Fruit fly (Drosophila melanogaster) whole organism, embryonic: Measurements from ENCODE around the gene CG31431.

Experiments used
- B-H1 ChIP-seq: fragments of 200-800 bp; sonication (Bioruptor generic); IDR thresholded peaks from 3 replicates; pipeline ENCODE4 v1.3.6; 2022; ENCODE audit warnings: missing biosample characterization, missing genetic modification characterization
- CG10274 ChIP-seq: fragments of 200-800 bp; sonication (Bioruptor generic); optimal IDR thresholded peaks from 3 replicates; lab custom pipeline; 2017; ENCODE audit warnings: missing biosample characterization, mild to moderate bottlenecking, missing genetic modification characterization
- CG11247 ChIP-seq: fragments of 200-800 bp; sonication (Bioruptor generic); IDR thresholded peaks from 2 replicates; pipeline ENCODE4 v1.3.6; 2022; ENCODE audit warnings: missing biosample characterization, missing genetic modification characterization
- CG11398 ChIP-seq: fragments of 200-800 bp; sonication (Bioruptor generic); optimal IDR thresholded peaks from 2 replicates; lab custom pipeline; 2016; ENCODE audit warnings: missing biosample characterization, missing genetic modification characterization
- CG11504 ChIP-seq: fragments of 200-800 bp; sonication (Bioruptor generic); optimal IDR thresholded peaks from 3 replicates; lab custom pipeline; 2019; ENCODE audit warnings: missing biosample characterization, mild to moderate bottlenecking, missing genetic modification characterization, moderate library complexity
- CG12219 ChIP-seq: fragments of 200-800 bp; sonication (Bioruptor generic); optimal IDR thresholded peaks from 3 replicates; lab custom pipeline; 2018; ENCODE audit warnings: missing biosample characterization, mild to moderate bottlenecking, missing genetic modification characterization
- CG1233 ChIP-seq: fragments of 200-800 bp; sonication (Bioruptor generic); optimal IDR thresholded peaks from 4 replicates; lab custom pipeline; 2018; ENCODE audit warnings: missing biosample characterization, mild to moderate bottlenecking, missing genetic modification characterization
- CG14710 ChIP-seq: fragments of 200-800 bp; sonication (Bioruptor generic); optimal IDR thresholded peaks from 3 replicates; lab custom pipeline; 2019; ENCODE audit warnings: missing biosample characterization, mild to moderate bottlenecking, missing genetic modification characterization, moderate library complexity
- CG15269 ChIP-seq: fragments of 200-800 bp; sonication (Bioruptor generic); optimal IDR thresholded peaks from 2 replicates; lab custom pipeline; 2018; ENCODE audit warnings: missing biosample characterization, mild to moderate bottlenecking, missing genetic modification characterization, moderate library complexity
- CG15479 ChIP-seq: fragments of 200-800 bp; sonication (Bioruptor generic); optimal IDR thresholded peaks from 3 replicates; lab custom pipeline; 2019; ENCODE audit warnings: missing biosample characterization, mild to moderate bottlenecking, missing genetic modification characterization, moderate library complexity
- CG15696 ChIP-seq: fragments of 200-800 bp; sonication (Bioruptor generic); optimal IDR thresholded peaks from 2 replicates; lab custom pipeline; 2019; ENCODE audit warnings: missing biosample characterization, mild to moderate bottlenecking, missing genetic modification characterization, moderate library complexity
- CG17612 ChIP-seq: fragments of 200-800 bp; sonication (Bioruptor generic); IDR thresholded peaks from 2 replicates; pipeline ENCODE4 v1.3.6; 2022; ENCODE audit warnings: missing biosample characterization, missing genetic modification characterization
- CG18619 ChIP-seq: fragments of 200-800 bp; sonication (Bioruptor generic); optimal IDR thresholded peaks from 3 replicates; lab custom pipeline; 2017; ENCODE audit warnings: missing biosample characterization, mild to moderate bottlenecking, missing genetic modification characterization
- CG34422 ChIP-seq: fragments of 200-800 bp; sonication (Bioruptor generic); IDR thresholded peaks from 3 replicates; pipeline ENCODE4 v1.3.6; 2022; ENCODE audit warnings: missing biosample characterization, missing genetic modification characterization
- CG3838 ChIP-seq: fragments of 200-800 bp; sonication (Bioruptor generic); optimal IDR thresholded peaks from 3 replicates; lab custom pipeline; 2016; ENCODE audit warnings: missing biosample characterization, missing genetic modification characterization
- CG4424 ChIP-seq: fragments of 200-800 bp; sonication (Bioruptor generic); optimal IDR thresholded peaks from 3 replicates; lab custom pipeline; 2016; ENCODE audit warnings: missing biosample characterization, missing genetic modification characterization
- CG4707 ChIP-seq: fragments of 200-800 bp; sonication (Bioruptor generic); optimal IDR thresholded peaks from 2 replicates; lab custom pipeline; 2018; ENCODE audit warnings: missing biosample characterization, mild to moderate bottlenecking, missing genetic modification characterization, moderate library complexity
- CG5245 ChIP-seq: fragments of 200-800 bp; sonication (Bioruptor generic); optimal IDR thresholded peaks from 3 replicates; lab custom pipeline; 2016; ENCODE audit warnings: missing biosample characterization, missing genetic modification characterization
- CoRest ChIP-seq: fragments of 200-800 bp; sonication (Bioruptor generic); optimal IDR thresholded peaks from 3 replicates; lab custom pipeline; 2018; ENCODE audit warnings: missing biosample characterization, mild to moderate bottlenecking, missing genetic modification characterization, moderate library complexity
- CrebB ChIP-seq: fragments of 200-800 bp; sonication (Bioruptor generic); optimal IDR thresholded peaks from 3 replicates; lab custom pipeline; 2018; ENCODE audit warnings: missing biosample characterization, mild to moderate bottlenecking, missing genetic modification characterization
- Doc3 ChIP-seq: fragments of 200-800 bp; sonication (Bioruptor generic); IDR thresholded peaks from 3 replicates; pipeline ENCODE4 v1.3.6; 2022; ENCODE audit warnings: missing biosample characterization, missing genetic modification characterization; ENCODE audit not compliant: partially characterized antibody
- Dp ChIP-seq: fragments of 200-800 bp; sonication (Bioruptor generic); optimal IDR thresholded peaks from 2 replicates; lab custom pipeline; 2018; ENCODE audit warnings: missing biosample characterization, mild to moderate bottlenecking, missing genetic modification characterization, moderate library complexity
- Drgx ChIP-seq: fragments of 200-800 bp; sonication (Bioruptor generic); IDR thresholded peaks from 2 replicates; pipeline ENCODE4 v1.3.6; 2022; ENCODE audit warnings: missing biosample characterization, missing genetic modification characterization
- Fer3 ChIP-seq: fragments of 200-800 bp; sonication (Bioruptor generic); optimal IDR thresholded peaks from 2 replicates; lab custom pipeline; 2018; ENCODE audit warnings: missing biosample characterization, mild to moderate bottlenecking, missing genetic modification characterization, moderate library complexity
- Hmr ChIP-seq: fragments of 200-800 bp; sonication (Bioruptor generic); optimal IDR thresholded peaks from 3 replicates; lab custom pipeline; 2017; ENCODE audit warnings: mild to moderate bottlenecking, missing biosample characterization, missing genetic modification reagents, missing genetic modification characterization
- MESR4 ChIP-seq: fragments of 200-800 bp; sonication (Bioruptor generic); optimal IDR thresholded peaks from 2 replicates; lab custom pipeline; 2018; ENCODE audit warnings: missing biosample characterization, mild to moderate bottlenecking, missing genetic modification characterization, moderate library complexity
- Nf-YB ChIP-seq: fragments of 200-800 bp; sonication (Bioruptor generic); optimal IDR thresholded peaks from 3 replicates; lab custom pipeline; 2019; ENCODE audit warnings: missing biosample characterization, mild to moderate bottlenecking, missing genetic modification characterization, moderate library complexity
- Nf-YC ChIP-seq: fragments of 200-800 bp; optimal IDR thresholded peaks from 3 replicates; lab custom pipeline; 2019; ENCODE audit warnings: missing biosample characterization, mild to moderate bottlenecking, missing genetic modification characterization, moderate library complexity
- Usf ChIP-seq: fragments of 200-800 bp; sonication (Bioruptor generic); optimal IDR thresholded peaks from 2 replicates; lab custom pipeline; 2017; ENCODE audit warnings: missing genotype, missing biosample characterization, missing genetic modification characterization
- aop ChIP-seq: fragments of 200-800 bp; sonication (Bioruptor generic); IDR thresholded peaks from 2 replicates; pipeline ENCODE4 v1.3.6; 2022; ENCODE audit warnings: missing biosample characterization, missing genetic modification characterization
- ash1 ChIP-seq: fragments of 200-800 bp; sonication (Bioruptor generic); optimal IDR thresholded peaks from 2 replicates; lab custom pipeline; 2018; ENCODE audit warnings: missing biosample characterization, mild to moderate bottlenecking, missing genetic modification characterization
- az2 ChIP-seq: fragments of 200-800 bp; sonication (Bioruptor generic); optimal IDR thresholded peaks from 3 replicates; lab custom pipeline; 2016; ENCODE audit warnings: missing biosample characterization, missing genetic modification characterization
- chinmo ChIP-seq: fragments of 200-800 bp; sonication (Bioruptor generic); IDR thresholded peaks from 4 replicates; pipeline ENCODE4 v1.3.6; 2022; ENCODE audit warnings: missing biosample characterization, missing genetic modification characterization; ENCODE audit not compliant: partially characterized antibody
- dan ChIP-seq: fragments of 200-800 bp; sonication (Bioruptor generic); IDR thresholded peaks from 2 replicates; pipeline ENCODE4 v1.3.6; 2022; ENCODE audit warnings: missing biosample characterization, missing genetic modification characterization
- danr ChIP-seq: fragments of 200-800 bp; sonication (Bioruptor generic); IDR thresholded peaks from 2 replicates; pipeline ENCODE4 v1.3.6; 2022; ENCODE audit warnings: missing biosample characterization, missing genetic modification characterization
- dpn ChIP-seq, 2 experiments: fragments of 200-800 bp; sonication (Bioruptor generic); optimal IDR thresholded peaks; 3 replicates each; lab custom pipeline; 2016; ENCODE audit warnings: missing biosample characterization in 2 of 2, missing genetic modification characterization in 2 of 2
- exex ChIP-seq: fragments of 200-800 bp; sonication (Bioruptor generic); optimal IDR thresholded peaks from 4 replicates; lab custom pipeline; 2018; ENCODE audit warnings: missing biosample characterization, mild to moderate bottlenecking, missing genetic modification characterization, moderate library complexity
- eyg ChIP-seq: fragments of 200-800 bp; sonication (Bioruptor generic); optimal IDR thresholded peaks from 3 replicates; lab custom pipeline; 2016; ENCODE audit warnings: missing biosample characterization, missing genetic modification characterization
- gem ChIP-seq: fragments of 200-800 bp; sonication (Bioruptor generic); optimal IDR thresholded peaks from 2 replicates; lab custom pipeline; 2019; ENCODE audit warnings: missing biosample characterization, mild to moderate bottlenecking, missing genetic modification characterization, moderate library complexity
- klu ChIP-seq: fragments of 200-800 bp; sonication (Bioruptor generic); IDR thresholded peaks from 2 replicates; pipeline ENCODE4 v1.3.6; 2022; ENCODE audit warnings: missing biosample characterization, missing genetic modification characterization
- luna ChIP-seq: fragments of 200-800 bp; sonication (Bioruptor generic); optimal IDR thresholded peaks from 2 replicates; lab custom pipeline; 2016; ENCODE audit warnings: missing biosample characterization, missing genetic modification characterization
- nerfin-1 ChIP-seq: fragments of 200-800 bp; sonication (Bioruptor generic); optimal IDR thresholded peaks from 3 replicates; lab custom pipeline; 2019; ENCODE audit warnings: missing biosample characterization, mild to moderate bottlenecking, missing genetic modification characterization, moderate library complexity
- otp ChIP-seq: fragments of 200-800 bp; sonication (Bioruptor generic); IDR thresholded peaks from 3 replicates; pipeline ENCODE4, ENCODE4 v1.3.6; 2022; ENCODE audit warnings: missing biosample characterization, missing genetic modification characterization
- p53 ChIP-seq: fragments of 200-800 bp; sonication (Bioruptor generic); optimal IDR thresholded peaks from 2 replicates; lab custom pipeline; 2016; ENCODE audit warnings: missing biosample characterization, missing genetic modification characterization
- repo ChIP-seq: fragments of 200-800 bp; sonication (Bioruptor generic); optimal IDR thresholded peaks from 2 replicates; lab custom pipeline; 2016; ENCODE audit warnings: missing biosample characterization, missing genetic modification characterization
- rib ChIP-seq: fragments of 200-800 bp; sonication (Bioruptor generic); IDR thresholded peaks from 2 replicates; pipeline ENCODE4 v1.3.6; 2022; ENCODE audit warnings: missing biosample characterization, missing genetic modification characterization
- scrt ChIP-seq: fragments of 200-800 bp; sonication (Bioruptor generic); optimal IDR thresholded peaks from 2 replicates; lab custom pipeline; 2018; ENCODE audit warnings: missing biosample characterization, mild to moderate bottlenecking, missing genetic modification characterization, moderate library complexity
- ssp ChIP-seq: fragments of 200-800 bp; sonication (Bioruptor generic); IDR thresholded peaks from 2 replicates; pipeline ENCODE4 v1.3.6; 2022; ENCODE audit warnings: missing biosample characterization, missing genetic modification characterization
- vfl ChIP-seq: fragments of 200-800 bp; sonication (Bioruptor generic); optimal IDR thresholded peaks from 2 replicates; lab custom pipeline; 2016; ENCODE audit warnings: missing biosample characterization, missing genetic modification characterization
- wor ChIP-seq: fragments of 200-800 bp; sonication (Bioruptor generic); IDR thresholded peaks from 2 replicates; pipeline ENCODE4 v1.3.6; 2022; ENCODE audit warnings: missing biosample characterization, missing genetic modification characterization
- zen2 ChIP-seq: fragments of 200-800 bp; sonication (Bioruptor generic); IDR thresholded peaks from 3 replicates; pipeline ENCODE4 v1.3.6; 2022; ENCODE audit warnings: missing biosample characterization, missing genetic modification characterization; ENCODE audit not compliant: partially characterized antibody

The CG31431 gene

DNA sequence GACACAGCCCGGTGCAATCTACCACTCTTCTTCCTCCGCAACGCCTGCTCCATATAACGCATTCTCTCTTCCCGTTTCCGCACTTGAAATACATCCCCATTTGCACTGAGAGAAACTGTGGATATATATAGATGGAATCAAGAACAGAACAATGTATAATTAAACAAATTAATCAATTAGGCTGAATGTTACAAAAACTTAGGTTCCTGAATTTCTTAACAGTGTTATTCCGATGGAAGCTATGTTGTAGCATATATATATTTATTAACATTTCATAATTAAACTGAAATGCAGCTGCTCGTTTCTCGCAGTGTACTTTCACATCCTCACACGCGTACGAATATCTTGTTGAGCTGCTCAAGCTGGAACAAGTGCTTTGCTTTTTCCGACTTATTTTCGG lies 11.0 kb upstream of the CG31431 start (continued):
- TF ChIP-seq repo (GFP tag; lab: Kevin White, UChicago) (no peak), nerfin-1 (peak; percentile 46), dan (no peak), Usf (no peak), luna (GFP tag; lab: Kevin White, UChicago) (no peak), CG3838 (GFP tag; lab: Kevin White, UChicago) (no peak), Fer3 (tag; lab: Kevin White, UChicago) (no peak), CG15696 (tag; lab: Kevin White, UChicago) (peak; percentile 62), chinmo (GFP tag; lab: Robert Waterston, UW) (no peak), aop (GFP tag; lab: Robert Waterston, UW) (no peak), vfl (no peak), CG11504 (tag; lab: Kevin White, UChicago) (peak; percentile 54), CG15479 (GFP tag; lab: Kevin White, UChicago) (no peak), CG15269 (tag; lab: Kevin White, UChicago) (no peak), Nf-YC (tag; lab: Kevin White, UChicago) (no peak), otp (GFP tag; lab: Robert Waterston, UW) (0 out of 3 replicates have a peak, but pooled peaks have one; percentile 35), p53 (no peak), danr (GFP tag; lab: Robert Waterston, UW) (no peak), Dp (no peak), wor (GFP tag; lab: Robert Waterston, UW) (peak; percentile 32), CG12219 (GFP tag; lab: Kevin White, UChicago) (peak; percentile 51), ash1 (GFP tag; lab: Kevin White, UChicago) (no peak), CG4707 (no peak), B-H1 (no peak), eyg (GFP tag; lab: Kevin White, UChicago) (no peak), klu (GFP tag; lab: Robert Waterston, UW) (no peak), scrt (GFP tag; lab: Kevin White, UChicago) (no peak), ssp (GFP tag; lab: Robert Waterston, UW) (no peak), exex (tag; lab: Kevin White, UChicago) (no peak), Nf-YB (GFP tag; lab: Kevin White, UChicago) (peak; percentile 12), CoRest (tag; lab: Kevin White, UChicago) (peak; percentile 52), MESR4 (GFP tag; lab: Kevin White, UChicago) (no peak), CG11247 (GFP tag; lab: Robert Waterston, UW) (no peak), CG10274 (GFP tag; lab: Kevin White, UChicago) (no peak), Doc3 (no peak), az2 (GFP tag; lab: Kevin White, UChicago) (peak; percentile 60), CG1233 (GFP tag; lab: Kevin White, UChicago) (no peak), CG11398 (GFP tag; lab: Kevin White, UChicago) (no peak), CG5245 (peak; percentile 8), CG4424 (GFP tag; lab: Kevin White, UChicago) (peak; percentile 47), Hmr (GFP tag; lab: Kevin White, UChicago) (no peak), Drgx (GFP tag; lab: Robert Waterston, UW) (peak; percentile 58; the same call in 1 of the 2 replicates), CG18619 (GFP tag; lab: Kevin White, UChicago) (peak; percentile 38), gem (tag; lab: Kevin White, UChicago) (peak; percentile 77), rib (GFP tag; lab: Robert Waterston, UW) (no peak), CG34422 (GFP tag; lab: Robert Waterston, UW) (0 out of 3 replicates have a peak, but pooled peaks have one; percentile 37), zen2 (no peak), dpn (GFP tag; optimal IDR thresholded peaks at IDR 0.05; lab: Kevin White, UChicago) (peak; percentile 7 to 46), CG14710 (peak; percentile 53), CG17612 (GFP tag; lab: Robert Waterston, UW) (no peak), CrebB (tag; lab: Kevin White, UChicago) (no peak)
